Fruit fly (Drosophila melanogaster) whole organism, embryonic: ENCODE measurements around the gene Ilp4.

Experiments used
- Blimp-1 ChIP-seq: fragments of 200-800 bp; sonication (Bioruptor generic); optimal IDR thresholded peaks from 3 replicates; lab custom pipeline; 2018; ENCODE audit warnings: missing biosample characterization, missing genetic modification characterization, mild to moderate bottlenecking, moderate library complexity, missing genetic modification reagents
- CG10366 ChIP-seq: fragments of 200-800 bp; sonication (Bioruptor generic); IDR thresholded peaks from 2 replicates; pipeline ENCODE4 v1.3.6; 2022; ENCODE audit warnings: missing biosample characterization, missing genetic modification characterization
- CG10431 ChIP-seq: fragments of 200-800 bp; sonication (Bioruptor generic); optimal IDR thresholded peaks from 3 replicates; lab custom pipeline; 2018; ENCODE audit warnings: missing biosample characterization, mild to moderate bottlenecking, missing genetic modification characterization
- CG11398 ChIP-seq: fragments of 200-800 bp; sonication (Bioruptor generic); optimal IDR thresholded peaks from 2 replicates; lab custom pipeline; 2016; ENCODE audit warnings: missing biosample characterization, missing genetic modification characterization
- CG11456 ChIP-seq: fragments of 200-800 bp; sonication (Bioruptor generic); IDR thresholded peaks from 3 replicates; pipeline ENCODE4 v1.3.6; 2022; ENCODE audit warnings: missing biosample characterization, missing genetic modification characterization
- CG12236 ChIP-seq: fragments of 200-800 bp; sonication (Bioruptor generic); optimal IDR thresholded peaks from 2 replicates; lab custom pipeline; 2016; ENCODE audit warnings: missing biosample characterization, missing genetic modification characterization
- CG13287 ChIP-seq: fragments of 200-800 bp; sonication (Bioruptor generic); IDR thresholded peaks from 2 replicates; pipeline ENCODE4 v1.3.6; 2022; ENCODE audit warnings: missing biosample characterization, missing genetic modification characterization; ENCODE audit not compliant: partially characterized antibody
- CG13624 ChIP-seq: fragments of 200-800 bp; sonication (Bioruptor generic); optimal IDR thresholded peaks from 2 replicates; lab custom pipeline; 2016; ENCODE audit warnings: missing biosample characterization, missing genetic modification characterization
- CG1647 ChIP-seq: fragments of 200-800 bp; sonication (Bioruptor generic); optimal IDR thresholded peaks from 3 replicates; lab custom pipeline; 2016; ENCODE audit warnings: missing biosample characterization, missing genetic modification characterization
- CG17328 ChIP-seq: fragments of 200-800 bp; sonication (Bioruptor generic); IDR thresholded peaks from 2 replicates; pipeline ENCODE4 v1.3.6; 2022; ENCODE audit warnings: missing biosample characterization, missing genetic modification characterization
- CG17385 ChIP-seq: fragments of 200-800 bp; sonication (Bioruptor generic); optimal IDR thresholded peaks from 3 replicates; lab custom pipeline; 2018; ENCODE audit warnings: missing biosample characterization, mild to moderate bottlenecking, missing genetic modification characterization
- CG18011 ChIP-seq: fragments of 200-800 bp; sonication (Bioruptor generic); optimal IDR thresholded peaks from 2 replicates; lab custom pipeline; 2017; ENCODE audit warnings: missing biosample characterization, missing genetic modification characterization, mild to moderate bottlenecking, moderate library complexity, missing genotype
- CG1832 ChIP-seq: fragments of 200-800 bp; sonication (Bioruptor generic); optimal IDR thresholded peaks from 2 replicates; lab custom pipeline; 2017; ENCODE audit warnings: missing biosample characterization, mild to moderate bottlenecking, missing genetic modification characterization, inconsistent platforms
- CG2889 ChIP-seq: fragments of 200-800 bp; sonication (Bioruptor generic); IDR thresholded peaks from 3 replicates; pipeline ENCODE4 v1.3.6; 2022; ENCODE audit warnings: missing biosample characterization, missing genetic modification characterization
- CG3838 ChIP-seq: fragments of 200-800 bp; sonication (Bioruptor generic); optimal IDR thresholded peaks from 3 replicates; lab custom pipeline; 2016; ENCODE audit warnings: missing biosample characterization, missing genetic modification characterization
- CG43689 ChIP-seq: fragments of 200-800 bp; sonication (Bioruptor generic); IDR thresholded peaks from 2 replicates; pipeline ENCODE4 v1.3.6; 2022; ENCODE audit warnings: missing biosample characterization, missing genetic modification characterization
- CG4820 ChIP-seq: fragments of 200-800 bp; sonication (Bioruptor generic); optimal IDR thresholded peaks from 3 replicates; lab custom pipeline; 2016; ENCODE audit warnings: missing biosample characterization, missing genetic modification characterization
- CG5180 ChIP-seq: fragments of 200-800 bp; sonication (Bioruptor generic); optimal IDR thresholded peaks from 3 replicates; lab custom pipeline; 2017; ENCODE audit warnings: missing biosample characterization, missing genetic modification characterization, mild to moderate bottlenecking, moderate library complexity, missing genetic modification reagents
- CG6765 ChIP-seq: fragments of 200-800 bp; sonication (Bioruptor generic); optimal IDR thresholded peaks from 3 replicates; lab custom pipeline; 2017; ENCODE audit warnings: missing biosample characterization, mild to moderate bottlenecking, missing genetic modification characterization
- CG9437 ChIP-seq: fragments of 200-800 bp; sonication (Bioruptor generic); optimal IDR thresholded peaks from 2 replicates; lab custom pipeline; 2018; ENCODE audit warnings: missing biosample characterization, mild to moderate bottlenecking, missing genetic modification characterization
- D19B ChIP-seq: fragments of 200-800 bp; sonication (Bioruptor generic); optimal IDR thresholded peaks from 2 replicates; lab custom pipeline; 2017; ENCODE audit warnings: missing biosample characterization, mild to moderate bottlenecking, missing genetic modification characterization
- Drgx ChIP-seq: fragments of 200-800 bp; sonication (Bioruptor generic); IDR thresholded peaks from 2 replicates; pipeline ENCODE4 v1.3.6; 2022; ENCODE audit warnings: missing biosample characterization, missing genetic modification characterization
- E2f2 ChIP-seq: fragments of 200-800 bp; sonication (Bioruptor generic); IDR thresholded peaks from 2 replicates; pipeline ENCODE4 v1.3.6; 2022; ENCODE audit warnings: missing biosample characterization, missing genetic modification characterization
- Gsc ChIP-seq: fragments of 200-800 bp; sonication (Bioruptor generic); IDR thresholded peaks from 2 replicates; pipeline ENCODE4 v1.3.6; 2022; ENCODE audit warnings: missing biosample characterization, missing genetic modification characterization
- HLH3B ChIP-seq: fragments of 200-800 bp; sonication (Bioruptor generic); IDR thresholded peaks from 2 replicates; pipeline ENCODE4 v1.3.6; 2022; ENCODE audit warnings: missing biosample characterization, missing genetic modification characterization
- HLHmδ ChIP-seq: fragments of 200-800 bp; sonication (Bioruptor generic); optimal IDR thresholded peaks from 2 replicates; lab custom pipeline; 2018; ENCODE audit warnings: missing biosample characterization, mild to moderate bottlenecking, missing genetic modification characterization, moderate library complexity
- Hey ChIP-seq: fragments of 200-800 bp; sonication (Bioruptor generic); optimal IDR thresholded peaks from 3 replicates; lab custom pipeline; 2018; ENCODE audit warnings: missing biosample characterization, mild to moderate bottlenecking, missing genetic modification characterization
- Kr ChIP-seq: fragments of 200-800 bp; sonication (Bioruptor generic); optimal IDR thresholded peaks from 2 replicates; lab custom pipeline; 2017; ENCODE audit warnings: missing biosample characterization, mild to moderate bottlenecking, missing genetic modification characterization
- Opbp ChIP-seq: fragments of 200-800 bp; sonication (Bioruptor generic); IDR thresholded peaks from 3 replicates; pipeline ENCODE4 v1.3.6; 2022; ENCODE audit warnings: missing biosample characterization, missing genetic modification characterization; ENCODE audit not compliant: partially characterized antibody
- Ptx1 ChIP-seq: fragments of 200-800 bp; sonication (Bioruptor generic); IDR thresholded peaks from 2 replicates; pipeline ENCODE4 v1.3.6; 2022; ENCODE audit warnings: missing biosample characterization, missing genetic modification characterization
- Ravus ChIP-seq: fragments of 200-800 bp; sonication (Bioruptor generic); IDR thresholded peaks from 2 replicates; pipeline ENCODE4 v1.3.6; 2022; ENCODE audit warnings: missing biosample characterization, missing genetic modification characterization
- Trl ChIP-seq, 3 experiments: fragments of >200 bp in 2 of 3; fragments of 200-800 bp in 1 of 3; sonication (Bioruptor generic) in 1 of 3; optimal IDR thresholded peaks; 2 replicates in 1 of 3; 3 replicates in 2 of 3; lab custom pipeline; 2016 to 2017; ENCODE audit warnings: missing biosample characterization in 1 of 3, missing genetic modification characterization in 1 of 3
- bsh ChIP-seq, 2 experiments: fragments of 200-800 bp; sonication (Bioruptor generic); optimal IDR thresholded peaks; 2 replicates each; lab custom pipeline; 2017 to 2018; ENCODE audit warnings: mild to moderate bottlenecking in 2 of 2, missing biosample characterization in 2 of 2, missing genetic modification characterization in 2 of 2, moderate library complexity in 1 of 2
- cad ChIP-seq: fragments of >200 bp; optimal IDR thresholded peaks from 2 replicates; lab custom pipeline; 2017; ENCODE audit warnings: missing biosample characterization, missing genetic modification characterization
- caup ChIP-seq: fragments of 200-800 bp; sonication (Bioruptor generic); optimal IDR thresholded peaks from 3 replicates; lab custom pipeline; 2017; ENCODE audit warnings: missing biosample characterization, mild to moderate bottlenecking, missing genetic modification characterization, moderate library complexity; ENCODE audit not compliant: severe bottlenecking
- crp ChIP-seq, 2 experiments: fragments of 200-800 bp; sonication (Bioruptor generic); optimal IDR thresholded peaks; 2 replicates in 1 of 2; 3 replicates in 1 of 2; lab custom pipeline; 2017; ENCODE audit warnings: missing biosample characterization in 2 of 2, missing genetic modification characterization in 2 of 2, mild to moderate bottlenecking in 1 of 2, moderate library complexity in 1 of 2
- dan ChIP-seq: fragments of 200-800 bp; sonication (Bioruptor generic); IDR thresholded peaks from 2 replicates; pipeline ENCODE4 v1.3.6; 2022; ENCODE audit warnings: missing biosample characterization, missing genetic modification characterization
- danr ChIP-seq: fragments of 200-800 bp; sonication (Bioruptor generic); IDR thresholded peaks from 2 replicates; pipeline ENCODE4 v1.3.6; 2022; ENCODE audit warnings: missing biosample characterization, missing genetic modification characterization
- dati ChIP-seq: fragments of 200-800 bp; sonication (Bioruptor generic); IDR thresholded peaks from 2 replicates; pipeline ENCODE4 v1.3.6; 2022; ENCODE audit warnings: missing biosample characterization, missing genetic modification characterization
- disco-r ChIP-seq: fragments of 200-800 bp; sonication (Bioruptor generic); optimal IDR thresholded peaks from 2 replicates; lab custom pipeline; 2016; ENCODE audit warnings: missing biosample characterization, missing genetic modification characterization
- fru ChIP-seq: fragments of >200 bp; optimal IDR thresholded peaks from 2 replicates; lab custom pipeline; 2017
- grn ChIP-seq: fragments of 200-800 bp; sonication (Bioruptor generic); optimal IDR thresholded peaks from 3 replicates; lab custom pipeline; 2017; ENCODE audit warnings: missing biosample characterization, missing genetic modification characterization
- hbn ChIP-seq: fragments of 200-800 bp; sonication (Bioruptor generic); IDR thresholded peaks from 2 replicates; pipeline ENCODE4 v1.3.6; 2022; ENCODE audit warnings: missing biosample characterization, missing genetic modification characterization; ENCODE audit not compliant: partially characterized antibody
- repo ChIP-seq: fragments of 200-800 bp; sonication (Bioruptor generic); optimal IDR thresholded peaks from 2 replicates; lab custom pipeline; 2016; ENCODE audit warnings: missing biosample characterization, missing genetic modification characterization
- row ChIP-seq: fragments of 200-800 bp; sonication (Bioruptor generic); IDR thresholded peaks from 3 replicates; pipeline ENCODE4 v1.3.6; 2022; ENCODE audit warnings: missing biosample characterization, missing genetic modification characterization
- scrt ChIP-seq: fragments of 200-800 bp; sonication (Bioruptor generic); optimal IDR thresholded peaks from 2 replicates; lab custom pipeline; 2018; ENCODE audit warnings: missing biosample characterization, mild to moderate bottlenecking, missing genetic modification characterization, moderate library complexity
- sens ChIP-seq: fragments of 200-800 bp; sonication (Bioruptor generic); peaks from one replicate; lab custom pipeline; 2016; ENCODE audit warnings: missing biosample characterization, missing genetic modification characterization
- seq ChIP-seq: fragments of 200-800 bp; sonication (Bioruptor generic); IDR thresholded peaks from 2 replicates; pipeline ENCODE4 v1.3.6; 2022; ENCODE audit warnings: missing biosample characterization, missing genetic modification characterization
- sob ChIP-seq: fragments of 200-800 bp; sonication (Bioruptor generic); IDR thresholded peaks from 2 replicates; pipeline ENCODE4 v1.3.6; 2022; ENCODE audit warnings: missing biosample characterization, missing genetic modification characterization
- ttk ChIP-seq: fragments of 200-800 bp; sonication (Bioruptor generic); IDR thresholded peaks from 2 replicates; pipeline ENCODE4 v2.1.2; 2022; ENCODE audit warnings: missing biosample characterization, missing genetic modification characterization
- tup ChIP-seq: fragments of 200-800 bp; sonication (Bioruptor generic); optimal IDR thresholded peaks from 2 replicates; lab custom pipeline; 2016; ENCODE audit warnings: missing biosample characterization, mild to moderate bottlenecking, missing genetic modification characterization, moderate library complexity

Ilp4 gene

dm6 chr3L:9847420-9847977, 43.4 kb upstream of the Ilp4 start (continued):
- TF ChIP-seq repo = no peak
- TF ChIP-seq CG1832 (GFP tag; lab: Kevin White, UChicago) = no peak
- TF ChIP-seq CG6765 (GFP tag; lab: Kevin White, UChicago) = no peak
- peak; percentile 83 for TF ChIP-seq sens (GFP tag; lab: Kevin White, UChicago)
- TF ChIP-seq CG17328 (GFP tag; lab: Robert Waterston, UW) = no peak
- TF ChIP-seq CG3838 (GFP tag; lab: Kevin White, UChicago) = no peak
- TF ChIP-seq dan (GFP tag; lab: Robert Waterston, UW) = no peak
- no peak for TF ChIP-seq CG2889 (GFP tag; lab: Robert Waterston, UW)
- TF ChIP-seq CG5180 (GFP tag; lab: Kevin White, UChicago) = peak; percentile 16
- TF ChIP-seq disco-r (GFP tag; lab: Kevin White, UChicago) = no peak
- no peak for TF ChIP-seq CG1647 (GFP tag; lab: Kevin White, UChicago)
- TF ChIP-seq tup (GFP tag; lab: Kevin White, UChicago) = no peak
- TF ChIP-seq seq (GFP tag; lab: Robert Waterston, UW) = peak; percentile 49; the same call in 1 of the 2 replicates
- peak; percentile 58; the same call in 1 of the 3 replicates for TF ChIP-seq CG11456
- no peak for TF ChIP-seq fru (lab: Kevin White, UChicago)
- TF ChIP-seq CG13624 (GFP tag; lab: Kevin White, UChicago) = peak; percentile 73
- peak; percentile 33 for TF ChIP-seq D19B (GFP tag; lab: Kevin White, UChicago)
- TF ChIP-seq cad (GFP tag; lab: Kevin White, UChicago) = no peak
- TF ChIP-seq Drgx (GFP tag; lab: Robert Waterston, UW) = no peak
- TF ChIP-seq grn (GFP tag; lab: Kevin White, UChicago) = no peak
- TF ChIP-seq bsh (GFP tag; optimal IDR thresholded peaks at IDR 0.05; lab: Kevin White, UChicago) = no peak
- peak; percentile 56 for TF ChIP-seq CG17385 (GFP tag; lab: Kevin White, UChicago)
- no peak for TF ChIP-seq crp (GFP tag; optimal IDR thresholded peaks at IDR 0.05; lab: Kevin White, UChicago)
- no peak for TF ChIP-seq Trl (optimal IDR thresholded peaks at IDR 0.05; lab: Kevin White, UChicago)
- TF ChIP-seq Trl (GFP tag; optimal IDR thresholded peaks at IDR 0.05; lab: Kevin White, UChicago) = no peak
- TF ChIP-seq ttk (GFP tag; lab: Robert Waterston, UW) = peak; percentile 48
- no peak for TF ChIP-seq CG10431
- TF ChIP-seq HLH3B = peak; percentile 59; the same call in 1 of the 2 replicates
- TF ChIP-seq CG18011 = peak; percentile 21
- no peak for TF ChIP-seq CG13287 (GFP tag; lab: Robert Waterston, UW)
- TF ChIP-seq row = peak; percentile 79
- TF ChIP-seq danr = no peak
- no peak for TF ChIP-seq Opbp (GFP tag; lab: Robert Waterston, UW)
- no peak for TF ChIP-seq E2f2
- TF ChIP-seq hbn (GFP tag; lab: Robert Waterston, UW) = no peak
- no peak for TF ChIP-seq HLHmδ (GFP tag; lab: Kevin White, UChicago)
- no peak for TF ChIP-seq CG11398 (GFP tag; lab: Kevin White, UChicago)
- no peak for TF ChIP-seq CG43689 (GFP tag; lab: Robert Waterston, UW)
- TF ChIP-seq scrt (GFP tag; lab: Kevin White, UChicago) = peak; percentile 23
- TF ChIP-seq sob (GFP tag; lab: Robert Waterston, UW) = peak; percentile 61
- TF ChIP-seq CG4820 = no peak
- peak; percentile 64 for TF ChIP-seq caup (GFP tag; lab: Kevin White, UChicago)
- TF ChIP-seq Ptx1 = peak; percentile 38
- TF ChIP-seq CG9437 (GFP tag; lab: Kevin White, UChicago) = peak; percentile 4
- TF ChIP-seq Hey (tag; lab: Kevin White, UChicago) = no peak
- no peak for TF ChIP-seq Gsc (GFP tag; lab: Robert Waterston, UW)
- TF ChIP-seq CG12236 (GFP tag; lab: Kevin White, UChicago) = no peak
- TF ChIP-seq dati (GFP tag; lab: Robert Waterston, UW) = no peak
- TF ChIP-seq Ravus (GFP tag; lab: Robert Waterston, UW) = peak; percentile 18
- peak; percentile 34 for TF ChIP-seq Blimp-1 (GFP tag; lab: Kevin White, UChicago)
- TF ChIP-seq Kr = no peak
- TF ChIP-seq CG10366 = peak; percentile 61
